Worm (Caenorhabditis elegans) whole organism, early embryonic: Measurements from ENCODE around the gene acr-2.

ENCODE experiments used
- B0310.2 ChIP-seq: sonication (generic microtip); optimal IDR thresholded peaks from 2 replicates; lab custom pipeline; 2016; ENCODE audit warnings: mild to moderate bottlenecking, missing genetic modification characterization, missing compliant biosample characterization
- F13C5.2 ChIP-seq: sonication (generic microtip); optimal IDR thresholded peaks from 2 replicates; lab custom pipeline; 2017; ENCODE audit warnings: mild to moderate bottlenecking, missing genetic modification characterization, inconsistent platforms, missing compliant biosample characterization
- aly-1 ChIP-seq: sonication (generic microtip); optimal IDR thresholded peaks from 2 replicates; lab custom pipeline; 2016; ENCODE audit warnings: missing genetic modification characterization, missing compliant biosample characterization
- ama-1 ChIP-seq: fragments of 150-350 bp; optimal IDR thresholded peaks from 2 replicates; lab custom pipeline; 2014
- ceh-13 ChIP-seq: fragments of 200-800 bp; sonication (Bioruptor generic); optimal IDR thresholded peaks from 2 replicates; lab custom pipeline; 2018; ENCODE audit warnings: mild to moderate bottlenecking, missing genetic modification characterization, missing compliant biosample characterization
- ceh-36 ChIP-seq: sonication (generic microtip); optimal IDR thresholded peaks from 2 replicates; lab custom pipeline; 2016; ENCODE audit warnings: missing genetic modification characterization, inconsistent platforms, missing compliant biosample characterization
- ets-7 ChIP-seq: sonication (generic microtip); optimal IDR thresholded peaks from 2 replicates; lab custom pipeline; 2016; ENCODE audit warnings: missing genotype, missing genetic modification characterization, missing compliant biosample characterization
- flt-1 ChIP-seq: fragments of 200-800 bp; sonication (Bioruptor generic); IDR thresholded peaks from 2 replicates; pipeline ENCODE4 v1.3.6; 2022; ENCODE audit warnings: missing genetic modification characterization, missing compliant biosample characterization
- hmbx-1 ChIP-seq: sonication (generic microtip); optimal IDR thresholded peaks from 2 replicates; lab custom pipeline; 2016; ENCODE audit warnings: mild to moderate bottlenecking, missing genetic modification characterization, missing compliant biosample characterization
- hmg-4 ChIP-seq: fragments of 200-800 bp; sonication (Bioruptor generic); optimal IDR thresholded peaks from 2 replicates; lab custom pipeline; 2018; ENCODE audit warnings: mild to moderate bottlenecking, missing genetic modification characterization, missing compliant biosample characterization
- hnd-1 ChIP-seq: sonication (generic microtip); optimal IDR thresholded peaks from 2 replicates; lab custom pipeline; 2016; ENCODE audit warnings: missing genetic modification characterization, missing compliant biosample characterization
- pes-1 ChIP-seq: fragments of 200-800 bp; sonication (Bioruptor generic); IDR thresholded peaks from 2 replicates; pipeline ENCODE4 v1.3.6; 2022; ENCODE audit warnings: missing genetic modification reagents, missing genetic modification characterization, missing compliant biosample characterization
- scrt-1 ChIP-seq: fragments of 200-800 bp; sonication (Bioruptor generic); IDR thresholded peaks from 2 replicates; pipeline ENCODE4 v1.3.6; 2022; ENCODE audit warnings: missing genetic modification characterization, missing compliant biosample characterization
- sea-1 ChIP-seq: fragments of 200-800 bp; sonication (Bioruptor generic); conservative IDR thresholded peaks from 2 replicates; pipeline ENCODE4 v1.3.6; 2022; ENCODE audit warnings: missing genetic modification characterization, missing compliant biosample characterization
- tbx-11 ChIP-seq: fragments of 200-800 bp; sonication (Bioruptor generic); IDR thresholded peaks from 2 replicates; pipeline ENCODE4 v1.3.6; 2022; ENCODE audit warnings: missing genetic modification characterization, missing compliant biosample characterization
- tbx-37 ChIP-seq: fragments of 200-800 bp; sonication (Bioruptor generic); conservative IDR thresholded peaks from 2 replicates; pipeline ENCODE4 v1.3.6; 2022; ENCODE audit warnings: missing genetic modification reagents, missing genetic modification characterization, missing compliant biosample characterization
- tra-4 ChIP-seq: sonication (generic microtip); optimal IDR thresholded peaks from 2 replicates; lab custom pipeline; 2017; ENCODE audit warnings: missing genetic modification characterization, missing compliant biosample characterization

The acr-2 gene

DNA sequence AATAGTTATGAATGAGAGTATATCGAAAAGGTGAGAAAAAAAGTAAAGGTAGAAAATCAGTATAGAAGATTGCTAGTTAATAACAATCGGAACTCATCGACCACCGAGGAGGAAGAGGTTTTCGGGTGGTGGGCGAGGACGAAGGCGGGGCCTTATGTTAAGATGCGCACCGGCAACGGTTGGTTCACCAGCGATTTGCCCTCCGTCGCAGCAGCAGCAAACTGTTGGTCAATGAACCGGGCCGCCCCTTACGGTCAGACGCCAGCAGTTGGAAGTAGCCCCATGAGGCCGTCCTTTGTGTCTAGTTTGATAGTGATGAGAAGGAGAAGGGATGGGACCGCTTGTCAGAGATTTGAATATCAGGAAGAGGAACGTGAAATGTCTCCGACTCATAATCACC, 33.4 kb upstream of the acr-2 start, which contains the start of gene nhr-137:
TSS of gene nhr-137 (minus strand) at position 101 of the 400 bp plus-strand sequence.
- TF ChIP-seq aly-1 (tag; lab: Kevin White, UChicago): no peak
- TF ChIP-seq F13C5.2 (tag; lab: Kevin White, UChicago): no peak
- TF ChIP-seq tbx-37: no peak
- TF ChIP-seq scrt-1 (GFP tag; lab: Robert Waterston, UW): no peak
- TF ChIP-seq flt-1: no peak
- TF ChIP-seq hnd-1 (tag; lab: Kevin White, UChicago): no peak
- TF ChIP-seq sea-1 (GFP tag; lab: Robert Waterston, UW): no peak
- no peak for TF ChIP-seq ceh-36 (tag; lab: Kevin White, UChicago)
- no peak for TF ChIP-seq hmg-4
- TF ChIP-seq tra-4: no peak

DNA sequence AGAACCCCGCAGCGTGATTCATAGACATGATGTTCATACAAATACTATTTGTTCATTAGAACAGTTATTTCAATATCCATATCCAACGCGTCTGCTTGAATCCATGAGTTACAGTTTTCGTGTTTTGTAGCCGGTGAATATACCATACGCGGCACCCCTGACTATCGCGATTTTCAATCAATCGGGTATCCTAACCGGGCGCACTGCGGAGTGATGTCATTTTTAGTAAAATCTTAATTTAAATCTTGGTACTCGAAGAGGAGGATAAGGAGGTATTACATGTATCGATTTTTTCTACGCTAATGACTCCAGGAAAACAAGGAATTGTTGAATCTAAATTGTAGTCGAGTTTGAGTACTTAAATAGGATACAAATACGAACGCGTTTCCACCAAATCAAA, 33.0 kb upstream of the acr-2 start:
- TF ChIP-seq pes-1 (GFP tag; lab: Robert Waterston, UW): no peak
- TF ChIP-seq scrt-1 (GFP tag; lab: Robert Waterston, UW): no peak
- no peak for TF ChIP-seq B0310.2 (tag; lab: Kevin White, UChicago)
- no peak for TF ChIP-seq hnd-1 (tag; lab: Kevin White, UChicago)

ce11 chrX:6671717-6672116, 30.6 kb upstream of the acr-2 start:
- TF ChIP-seq ama-1 (lab: Kevin White, UChicago): no peak
- no peak for TF ChIP-seq hmg-4
- no peak for TF ChIP-seq ets-7 (tag; lab: Kevin White, UChicago)
- no peak for TF ChIP-seq pes-1 (GFP tag; lab: Robert Waterston, UW)
- TF ChIP-seq ceh-36 (tag; lab: Kevin White, UChicago): no peak
- TF ChIP-seq ceh-13 (GFP tag; lab: Kevin White, UChicago): no peak
- no peak for TF ChIP-seq scrt-1 (GFP tag; lab: Robert Waterston, UW)
- TF ChIP-seq tbx-11 (GFP tag; lab: Robert Waterston, UW): no peak
- no peak for TF ChIP-seq tbx-37
- no peak for TF ChIP-seq F13C5.2 (tag; lab: Kevin White, UChicago)
- TF ChIP-seq sea-1 (GFP tag; lab: Robert Waterston, UW): no peak
- no peak for TF ChIP-seq B0310.2 (tag; lab: Kevin White, UChicago)
- TF ChIP-seq hnd-1 (tag; lab: Kevin White, UChicago): no peak
- TF ChIP-seq flt-1: no peak

ce11 chrX:6672519-6672918, 29.8 kb upstream of the acr-2 start, which contains the start of gene col-172:
Gene col-172, plus strand, starts transcription at chrX:6672819.
- TF ChIP-seq tbx-11 (GFP tag; lab: Robert Waterston, UW) (no peak), hmbx-1 (tag; lab: Kevin White, UChicago) (no peak), ets-7 (tag; lab: Kevin White, UChicago) (no peak), scrt-1 (GFP tag; lab: Robert Waterston, UW) (no peak), sea-1 (GFP tag; lab: Robert Waterston, UW) (no peak), aly-1 (tag; lab: Kevin White, UChicago) (no peak), B0310.2 (tag; lab: Kevin White, UChicago) (no peak), tra-4 (no peak), pes-1 (GFP tag; lab: Robert Waterston, UW) (no peak), ceh-13 (GFP tag; lab: Kevin White, UChicago) (no peak), tbx-37 (no peak), hnd-1 (tag; lab: Kevin White, UChicago) (no peak), flt-1 (no peak), ceh-36 (tag; lab: Kevin White, UChicago) (no peak), F13C5.2 (tag; lab: Kevin White, UChicago) (no peak), hmg-4 (no peak), ama-1 (lab: Kevin White, UChicago) (no peak)

ce11 chrX:6674333-6674919, 27.9 kb upstream of the acr-2 start, which contains the start of gene F38B6.4:
Gene F38B6.4, plus strand, starts transcription at chrX:6674869.
- no peak for TF ChIP-seq hmg-4
- no peak for TF ChIP-seq ceh-36 (tag; lab: Kevin White, UChicago)
- no peak for TF ChIP-seq pes-1 (GFP tag; lab: Robert Waterston, UW)

- TF ChIP-seq aly-1 (tag; lab: Kevin White, UChicago) (no peak), ama-1 (lab: Kevin White, UChicago) (no peak), B0310.2 (tag; lab: Kevin White, UChicago) (no peak), ceh-13 (GFP tag; lab: Kevin White, UChicago) (no peak), pes-1 (GFP tag; lab: Robert Waterston, UW) (no peak), ceh-36 (tag; lab: Kevin White, UChicago) (no peak), ets-7 (tag; lab: Kevin White, UChicago) (no peak), tbx-37 (no peak), hnd-1 (tag; lab: Kevin White, UChicago) (no peak), scrt-1 (GFP tag; lab: Robert Waterston, UW) (no peak), hmg-4 (no peak), F13C5.2 (tag; lab: Kevin White, UChicago) (no peak), hmbx-1 (tag; lab: Kevin White, UChicago) (no peak), flt-1 (no peak), tbx-11 (GFP tag; lab: Robert Waterston, UW) (no peak), tra-4 (no peak)
Observed at ce11 chrX:6682683-6683082, 19.7 kb upstream of the acr-2 start, which contains the start of gene F38B6.8. Gene F38B6.8, minus strand, starts transcription at chrX:6682783.

DNA sequence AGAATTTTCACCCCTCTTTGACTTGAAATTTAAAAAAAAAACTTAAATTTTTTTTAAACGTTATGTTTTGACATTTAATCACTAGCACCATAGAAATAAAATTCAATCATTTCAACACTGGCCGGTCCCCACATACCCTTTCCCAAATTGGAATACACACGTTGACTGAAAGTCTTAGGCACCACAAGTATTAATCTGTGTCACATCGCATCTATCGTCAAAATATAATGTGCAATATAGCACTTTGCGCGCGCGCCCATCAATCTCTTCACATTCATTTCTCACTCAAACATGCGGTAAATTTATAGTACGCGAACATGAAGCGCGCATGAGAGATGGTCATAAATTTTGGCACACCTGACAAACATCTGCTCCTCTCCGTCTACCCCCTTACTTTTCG, 15.0 kb upstream of the acr-2 start:
- TF ChIP-seq tbx-11 (GFP tag; lab: Robert Waterston, UW): no peak
- no peak for TF ChIP-seq ama-1 (lab: Kevin White, UChicago)
- no peak for TF ChIP-seq hnd-1 (tag; lab: Kevin White, UChicago)
- no peak for TF ChIP-seq hmg-4
- no peak for TF ChIP-seq ets-7 (tag; lab: Kevin White, UChicago)
- TF ChIP-seq scrt-1 (GFP tag; lab: Robert Waterston, UW): no peak
